Worm (Caenorhabditis elegans): ENCODE measurements around the gene B0310.3.

DNA sequence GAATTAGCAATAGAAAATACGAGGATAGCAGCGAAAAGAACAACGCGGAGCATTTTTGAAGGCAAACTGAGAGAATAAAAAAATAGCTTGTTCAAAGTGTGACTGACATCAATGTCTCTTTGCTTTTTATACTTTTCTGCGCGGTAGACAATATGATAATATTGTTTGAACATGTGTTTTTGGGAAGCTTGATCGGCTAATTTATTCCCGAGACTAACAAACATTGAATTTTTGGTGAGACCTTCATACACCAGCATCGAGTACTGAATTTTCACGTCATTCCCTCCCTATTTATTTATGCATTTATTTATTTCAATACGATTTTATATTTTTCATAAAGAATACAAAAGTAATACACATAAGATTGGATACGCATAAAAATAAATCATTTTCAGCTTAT, 10.1 kb upstream of the B0310.3 start, which contains the start of gene B0310.6:
- no peak for TF ChIP-seq him-1 (tag; optimal IDR thresholded peaks at IDR 0.05)
- no peak for TF ChIP-seq dao-5 (tag; optimal IDR thresholded peaks at IDR 0.05)
